Worm (Caenorhabditis elegans) whole organism, young adult: ENCODE results near the gene acly-1.
A peak's percentile ranks its signal among the peaks of the same experiment; 100 is the strongest.

Experiments used
- B0035.1 ChIP-seq: sonication (generic microtip); optimal IDR thresholded peaks from 2 replicates; lab custom pipeline; 2016; ENCODE audit warnings: missing genetic modification characterization, mild to moderate bottlenecking, missing compliant biosample characterization, missing genotype, missing genetic modification reagents
- F10E7.11 ChIP-seq: sonication (generic microtip); optimal IDR thresholded peaks from 2 replicates; lab custom pipeline; 2017; ENCODE audit warnings: mild to moderate bottlenecking, missing genetic modification characterization, moderate library complexity, missing compliant biosample characterization
- F33H1.4 ChIP-seq: fragments of 200-800 bp; sonication (Bioruptor generic); IDR thresholded peaks from 2 replicates; pipeline ENCODE4 v1.3.6; 2022; ENCODE audit warnings: missing genetic modification reagents, missing genetic modification characterization, missing compliant biosample characterization
- F49E8.2 ChIP-seq: sonication (generic microtip); optimal IDR thresholded peaks from 3 replicates; lab custom pipeline; 2017; ENCODE audit warnings: missing genetic modification characterization, mild to moderate bottlenecking, missing compliant biosample characterization, antibody characterized with exemption, moderate library complexity; ENCODE audit not compliant: insufficient read depth
- F55B11.4 ChIP-seq: sonication (generic microtip); optimal IDR thresholded peaks from 2 replicates; lab custom pipeline; 2016; ENCODE audit warnings: missing compliant biosample characterization, missing genetic modification characterization, borderline replicate concordance; ENCODE audit not compliant: insufficient read depth
- F57A8.1 ChIP-seq: fragments of 200-800 bp; sonication (Bioruptor generic); optimal IDR thresholded peaks from 2 replicates; lab custom pipeline; 2018; ENCODE audit warnings: mild to moderate bottlenecking, missing genetic modification characterization, moderate library complexity, missing compliant biosample characterization
- K11D2.4 ChIP-seq: fragments of 200-800 bp; sonication (Bioruptor generic); IDR thresholded peaks from 2 replicates; pipeline ENCODE4 v1.3.6; 2022; ENCODE audit warnings: missing genetic modification reagents, missing genetic modification characterization, missing compliant biosample characterization
- Y53G8AR.9 ChIP-seq: fragments of 200-800 bp; sonication (Bioruptor generic); conservative IDR thresholded peaks from 2 replicates; pipeline ENCODE4 v1.3.6; 2022; ENCODE audit warnings: missing genetic modification reagents, missing genetic modification characterization, missing compliant biosample characterization
- Y56A3A.18 ChIP-seq: fragments of 200-800 bp; sonication (Bioruptor generic); IDR thresholded peaks from 2 replicates; pipeline ENCODE4 v1.3.6; 2022; ENCODE audit warnings: missing genetic modification reagents, missing genetic modification characterization, missing compliant biosample characterization
- aptf-2 ChIP-seq: fragments of 200-800 bp; sonication (Bioruptor generic); conservative IDR thresholded peaks from 2 replicates; pipeline ENCODE4 v1.3.6; 2022; ENCODE audit warnings: missing genetic modification reagents, missing genetic modification characterization, missing compliant biosample characterization
- atf-7 ChIP-seq: sonication (generic microtip); optimal IDR thresholded peaks from 2 replicates; lab custom pipeline; 2017; ENCODE audit warnings: mild to moderate bottlenecking, missing genetic modification characterization, missing compliant biosample characterization
- attf-3 ChIP-seq: fragments of 200-800 bp; sonication (Bioruptor generic); conservative IDR thresholded peaks from 2 replicates; pipeline ENCODE4 v1.3.6; 2022; ENCODE audit warnings: missing genetic modification reagents, missing genetic modification characterization, missing compliant biosample characterization
- ccch-3 ChIP-seq: fragments of 200-800 bp; sonication (Bioruptor generic); optimal IDR thresholded peaks from 2 replicates; lab custom pipeline; 2018; ENCODE audit warnings: mild to moderate bottlenecking, missing genetic modification characterization, missing compliant biosample characterization
- cebp-1 ChIP-seq, 2 experiments: fragments of 200-800 bp in 1 of 2; sonication (Bioruptor generic) in 1 of 2; sonication (generic microtip) in 1 of 2; IDR thresholded peaks in 1 of 2; optimal IDR thresholded peaks in 1 of 2; 2 replicates each; pipeline versions ENCODE4 v1.3.6 to Lab custom; 2017 to 2022; ENCODE audit warnings: missing compliant biosample characterization in 2 of 2, missing genetic modification characterization in 2 of 2, mild to moderate bottlenecking in 1 of 2, missing genetic modification reagents in 1 of 2, moderate library complexity in 1 of 2
- ceh-100 ChIP-seq: fragments of 200-800 bp; sonication (Bioruptor generic); IDR thresholded peaks from 2 replicates; pipeline ENCODE4 v1.3.6; 2022; ENCODE audit warnings: missing genetic modification reagents, missing genetic modification characterization, missing compliant biosample characterization
- ceh-58 ChIP-seq: fragments of 200-800 bp; sonication (Bioruptor generic); IDR thresholded peaks from 2 replicates; pipeline ENCODE4 v1.3.6; 2022; ENCODE audit warnings: missing genetic modification characterization, missing compliant biosample characterization
- chd-7 ChIP-seq: sonication (generic microtip); optimal IDR thresholded peaks from 2 replicates; lab custom pipeline; 2016; ENCODE audit warnings: mild to moderate bottlenecking, missing genetic modification characterization, moderate library complexity, missing compliant biosample characterization
- egl-18 ChIP-seq: fragments of 200-800 bp; sonication (Bioruptor generic); IDR thresholded peaks from 2 replicates; pipeline ENCODE4 v1.3.6; 2022; ENCODE audit warnings: missing genetic modification reagents, missing genetic modification characterization, missing compliant biosample characterization
- egrh-3 ChIP-seq: fragments of 200-800 bp; sonication (Bioruptor generic); IDR thresholded peaks from 2 replicates; pipeline ENCODE4 v1.3.6; 2022; ENCODE audit warnings: missing genetic modification reagents, missing genetic modification characterization, missing compliant biosample characterization
- ekl-4 ChIP-seq: fragments of 200-800 bp; sonication (Bioruptor generic); IDR thresholded peaks from 2 replicates; pipeline ENCODE4 v1.3.6; 2022; ENCODE audit warnings: missing genetic modification reagents, missing genetic modification characterization, missing compliant biosample characterization
- ets-4 ChIP-seq: fragments of 200-800 bp; sonication (Bioruptor generic); optimal IDR thresholded peaks from 2 replicates; lab custom pipeline; 2018; ENCODE audit warnings: mild to moderate bottlenecking, missing genetic modification characterization, missing compliant biosample characterization
- hrde-1 ChIP-seq: sonication (generic microtip); optimal IDR thresholded peaks from 2 replicates; lab custom pipeline; 2016; ENCODE audit warnings: missing genetic modification characterization, mild to moderate bottlenecking, missing compliant biosample characterization, moderate library complexity, missing genotype, missing genetic modification reagents, borderline replicate concordance
- lin-26 ChIP-seq: fragments of 200-800 bp; sonication (Bioruptor generic); IDR thresholded peaks from 2 replicates; pipeline ENCODE4 v1.3.6; 2022; ENCODE audit warnings: missing genetic modification reagents, missing genetic modification characterization, missing compliant biosample characterization
- lin-35 ChIP-seq, 3 experiments: fragments of 150-350 bp in 2 of 3; sonication (generic microtip) in 1 of 3; optimal IDR thresholded peaks; 2 replicates each; lab custom pipeline; 2014 to 2018; ENCODE audit warnings: missing biosample characterization in 3 of 3, missing genetic modification characterization in 3 of 3, missing genetic modification reagents in 3 of 3
- lin-54 ChIP-seq: fragments of 200-800 bp; sonication (Bioruptor generic); optimal IDR thresholded peaks from 2 replicates; lab custom pipeline; 2018; ENCODE audit warnings: mild to moderate bottlenecking, missing genetic modification characterization, missing compliant biosample characterization
- mxl-1 ChIP-seq: sonication (generic microtip); optimal IDR thresholded peaks from 2 replicates; lab custom pipeline; 2016; ENCODE audit warnings: missing genetic modification characterization, missing compliant biosample characterization
- nfyb-1 ChIP-seq: fragments of 200-800 bp; sonication (Bioruptor generic); IDR thresholded peaks from 2 replicates; pipeline ENCODE4 v1.3.6; 2022; ENCODE audit warnings: missing genetic modification reagents, missing genetic modification characterization, missing compliant biosample characterization
- nhr-120 ChIP-seq: fragments of 200-800 bp; sonication (Bioruptor generic); IDR thresholded peaks from 2 replicates; pipeline ENCODE4 v1.3.6; 2022; ENCODE audit warnings: missing genetic modification characterization, missing compliant biosample characterization
- nhr-27 ChIP-seq: fragments of 200-800 bp; sonication (Bioruptor generic); optimal IDR thresholded peaks from 2 replicates; lab custom pipeline; 2018; ENCODE audit warnings: mild to moderate bottlenecking, missing genetic modification characterization, moderate library complexity, missing compliant biosample characterization
- nhr-80 ChIP-seq: sonication (generic microtip); optimal IDR thresholded peaks from 2 replicates; lab custom pipeline; 2016; ENCODE audit warnings: missing genetic modification characterization, missing compliant biosample characterization
- repo-1 ChIP-seq: sonication (generic microtip); optimal IDR thresholded peaks from 2 replicates; lab custom pipeline; 2017; ENCODE audit warnings: mild to moderate bottlenecking, missing genetic modification characterization, missing compliant biosample characterization
- sea-2 ChIP-seq: fragments of 200-800 bp; sonication (Bioruptor generic); IDR thresholded peaks from 2 replicates; pipeline ENCODE4 v1.3.6; 2022; ENCODE audit warnings: missing genetic modification characterization, missing compliant biosample characterization
- snpc-1.3 ChIP-seq: sonication (generic microtip); optimal IDR thresholded peaks from 2 replicates; lab custom pipeline; 2017; ENCODE audit warnings: missing genetic modification characterization, mild to moderate bottlenecking, missing compliant biosample characterization, antibody characterized with exemption, moderate library complexity, missing genotype, missing genetic modification reagents; ENCODE audit not compliant: insufficient read depth
- sptf-2 ChIP-seq: fragments of 200-800 bp; sonication (Bioruptor generic); optimal IDR thresholded peaks from 2 replicates; lab custom pipeline; 2018; ENCODE audit warnings: mild to moderate bottlenecking, missing genetic modification characterization, missing compliant biosample characterization
- unc-62 ChIP-seq: fragments of 150-350 bp; optimal IDR thresholded peaks from 2 replicates; lab custom pipeline; 2014; ENCODE audit warnings: missing biosample characterization, missing genetic modification reagents, missing genetic modification characterization
- zfh-2 ChIP-seq: fragments of 200-800 bp; sonication (Bioruptor generic); conservative IDR thresholded peaks from 2 replicates; pipeline ENCODE4 v1.3.6; 2022; ENCODE audit warnings: missing genetic modification reagents, missing genetic modification characterization, missing compliant biosample characterization
- zim-3 ChIP-seq: sonication (generic microtip); optimal IDR thresholded peaks from 2 replicates; lab custom pipeline; 2017; ENCODE audit warnings: mild to moderate bottlenecking, missing genetic modification characterization, moderate library complexity, missing compliant biosample characterization
- ztf-18 ChIP-seq: sonication (generic microtip); optimal IDR thresholded peaks from 2 replicates; lab custom pipeline; 2016; ENCODE audit warnings: missing genotype, mild to moderate bottlenecking, missing genetic modification characterization, missing compliant biosample characterization
- ztf-25 ChIP-seq: fragments of 200-800 bp; sonication (Bioruptor generic); IDR thresholded peaks from 2 replicates; pipeline ENCODE4 v1.3.6; 2022; ENCODE audit warnings: missing genetic modification reagents, missing genetic modification characterization, missing compliant biosample characterization
- ztf-26 ChIP-seq: sonication (generic microtip); optimal IDR thresholded peaks from 2 replicates; lab custom pipeline; 2017; ENCODE audit warnings: missing genetic modification characterization, missing compliant biosample characterization

The acly-1 gene

ce11 chrX:1451240-1451639 is 28.1 kb upstream of the acly-1 start:
- TF ChIP-seq egrh-3 (GFP tag; lab: Robert Waterston, UW): peak; percentile 79; the same call in 1 of the 2 replicates
- peak; percentile 89 for TF ChIP-seq zfh-2 (GFP tag; lab: Robert Waterston, UW)
- no peak for TF ChIP-seq F10E7.11 (tag; lab: Kevin White, UChicago)

- TF ChIP-seq ztf-25 (GFP tag; lab: Robert Waterston, UW) (no peak), B0035.1 (tag; lab: Kevin White, UChicago) (no peak), ceh-100 (no peak; the same call in 1 of the 2 replicates), aptf-2 (GFP tag; lab: Robert Waterston, UW) (no peak), nhr-120 (GFP tag; lab: Robert Waterston, UW) (no peak), ztf-18 (tag; lab: Kevin White, UChicago) (no peak), nhr-27 (tag; lab: Kevin White, UChicago) (peak; percentile 35), K11D2.4 (no peak), lin-35 (GFP tag; optimal IDR thresholded peaks at IDR 0.05; lab: Kevin White, UChicago) (peak in 1 of 3 experiments; percentile 56), hrde-1 (tag; lab: Kevin White, UChicago) (no peak), Y53G8AR.9 (GFP tag; lab: Robert Waterston, UW) (0 out of 2 replicates have a peak, but pooled peaks have one; percentile 60), F33H1.4 (no peak), attf-3 (GFP tag; lab: Robert Waterston, UW) (no peak), ekl-4 (GFP tag; lab: Robert Waterston, UW) (peak; percentile 11; the same call in 1 of the 2 replicates), F57A8.1 (GFP tag; lab: Kevin White, UChicago) (no peak), sea-2 (GFP tag; lab: Robert Waterston, UW) (no peak), nfyb-1 (peak; percentile 39; the same call in 1 of the 2 replicates), repo-1 (tag; lab: Kevin White, UChicago) (no peak), lin-26 (0 out of 2 replicates have a peak, but pooled peaks have one; percentile 39), sptf-2 (GFP tag; lab: Kevin White, UChicago) (no peak), mxl-1 (tag; lab: Kevin White, UChicago) (no peak), ceh-58 (GFP tag; lab: Robert Waterston, UW) (0 out of 2 replicates have a peak, but pooled peaks have one; percentile 73), zim-3 (no peak), ztf-26 (tag; lab: Kevin White, UChicago) (no peak)
- TF ChIP-seq, all 124 proteins: peak for 7
Measured at ce11 chrX:1451816-1452602, 27.3 kb upstream of the acly-1 start.

ce11 chrX:1453770-1454169 is 25.6 kb upstream of the acly-1 start, which contains the start of gene cebp-1:
Gene cebp-1, minus strand, starts transcription at chrX:1453868.
- TF ChIP-seq F49E8.2 (tag; lab: Kevin White, UChicago): no peak
- TF ChIP-seq atf-7 (tag; lab: Kevin White, UChicago): peak; percentile 95
- TF ChIP-seq, all 124 proteins: peak for 1

- TF ChIP-seq zfh-2 (GFP tag; lab: Robert Waterston, UW) (peak; percentile 100), snpc-1.3 (tag; lab: Kevin White, UChicago) (no peak), lin-35 (GFP tag; optimal IDR thresholded peaks at IDR 0.05; lab: Kevin White, UChicago) (peak in 1 of 3 experiments; percentile 69), F55B11.4 (no peak), ztf-25 (GFP tag; lab: Robert Waterston, UW) (no peak), K11D2.4 (peak; percentile 87), cebp-1 (GFP tag; IDR thresholded peaks at IDR 0.05; lab: Robert Waterston, UW) (peak; percentile 100), cebp-1 (tag; optimal IDR thresholded peaks at IDR 0.05; lab: Kevin White, UChicago) (no peak), unc-62 (peak; percentile 78), nhr-80 (tag; lab: Kevin White, UChicago) (peak; percentile 86), Y56A3A.18 (GFP tag; lab: Robert Waterston, UW) (peak; percentile 54), lin-54 (GFP tag; lab: Kevin White, UChicago) (peak; percentile 34), ceh-58 (GFP tag; lab: Robert Waterston, UW) (no peak), chd-7 (tag; lab: Kevin White, UChicago) (peak; percentile 86), ets-4 (GFP tag; lab: Kevin White, UChicago) (peak; percentile 91), egl-18 (GFP tag; lab: Robert Waterston, UW) (no peak), ekl-4 (GFP tag; lab: Robert Waterston, UW) (peak; percentile 72; the same call in 1 of the 2 replicates), ccch-3 (no peak)
Measured at ce11 chrX:1454385-1454784, 25.0 kb upstream of the acly-1 start.
